Fruit fly (Drosophila melanogaster): ENCODE measurements around the gene Ir31a.
A peak's percentile ranks its signal among the peaks of the same experiment; 100 is the strongest.

The Ir31a gene

DNA sequence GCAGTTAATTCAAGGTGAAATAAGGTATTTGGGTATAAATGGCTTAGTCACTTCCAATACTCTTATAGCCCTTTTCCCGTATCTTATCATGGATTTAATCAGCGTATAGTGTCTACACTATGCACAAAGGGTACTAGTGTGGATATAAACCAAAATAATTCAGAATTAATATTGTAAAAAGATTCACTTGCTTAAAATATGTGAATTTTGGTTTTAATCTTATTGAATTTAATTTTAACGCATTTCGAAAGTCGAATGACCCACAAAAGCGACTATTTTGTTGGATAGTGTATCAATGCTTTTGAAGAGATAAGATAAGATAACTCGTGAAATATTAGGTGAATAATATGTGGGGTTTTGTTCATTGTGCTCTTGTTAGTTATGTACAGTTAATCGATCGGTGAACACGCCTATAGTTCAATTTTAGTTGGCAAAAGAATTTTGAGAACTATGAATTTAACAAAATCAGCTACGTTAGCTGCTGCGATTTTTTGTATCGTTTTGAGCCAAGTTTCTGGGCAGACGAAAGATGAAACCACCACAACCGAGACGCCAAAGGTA, 23.4 kb upstream of the Ir31a start, which contains the start of gene CG5096:
CG5096 (plus strand) TSS at position 374 of the 561 bp plus-strand sequence.
- TF ChIP-seq ttk (optimal IDR thresholded peaks at IDR 0.05) = no peak
- TF ChIP-seq h (optimal IDR thresholded peaks at IDR 0.05) = no peak
- no peak for TF ChIP-seq Myc (optimal IDR thresholded peaks at IDR 0.05)
- TF ChIP-seq Sin3A (optimal IDR thresholded peaks at IDR 0.05) = no peak
- no peak for TF ChIP-seq psq (optimal IDR thresholded peaks at IDR 0.05)
- no peak for TF ChIP-seq insv (optimal IDR thresholded peaks at IDR 0.05)

DNA sequence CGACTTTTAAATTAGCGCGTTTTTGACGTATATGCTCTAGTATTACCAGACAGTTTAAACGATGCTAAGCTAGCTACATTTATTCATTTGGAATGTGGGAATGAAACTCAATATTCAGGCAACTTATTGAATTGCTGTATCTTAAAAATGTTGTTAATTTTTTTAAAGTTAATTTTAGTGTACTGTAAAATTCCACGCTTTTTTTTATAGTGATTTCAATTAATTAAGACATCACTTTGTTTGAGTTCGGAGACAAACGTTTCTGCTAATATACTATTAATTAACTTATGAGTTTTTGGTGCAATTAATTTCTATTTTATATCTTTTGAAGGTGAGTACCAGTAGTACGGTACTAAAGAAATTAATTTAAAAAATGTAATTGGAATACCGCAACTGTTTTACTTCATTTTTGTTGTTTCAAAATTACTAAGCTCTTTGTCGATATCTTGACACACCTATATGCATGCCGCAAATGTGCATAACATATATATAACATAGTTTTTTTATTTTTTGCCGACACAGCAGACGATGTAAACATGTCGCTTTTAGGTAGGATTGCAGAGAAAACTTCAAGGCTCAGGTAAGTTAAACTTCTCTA, 19.1 kb upstream of the Ir31a start, which contains the start of the genes Cdk1 and mRpS7:
Cdk1 (minus strand) TSS at position 55 of the 598 bp plus-strand sequence.
mRpS7 (plus strand) TSS at position 455 of the 598 bp plus-strand sequence.
- no peak for TF ChIP-seq Sin3A (optimal IDR thresholded peaks at IDR 0.05)

DNA sequence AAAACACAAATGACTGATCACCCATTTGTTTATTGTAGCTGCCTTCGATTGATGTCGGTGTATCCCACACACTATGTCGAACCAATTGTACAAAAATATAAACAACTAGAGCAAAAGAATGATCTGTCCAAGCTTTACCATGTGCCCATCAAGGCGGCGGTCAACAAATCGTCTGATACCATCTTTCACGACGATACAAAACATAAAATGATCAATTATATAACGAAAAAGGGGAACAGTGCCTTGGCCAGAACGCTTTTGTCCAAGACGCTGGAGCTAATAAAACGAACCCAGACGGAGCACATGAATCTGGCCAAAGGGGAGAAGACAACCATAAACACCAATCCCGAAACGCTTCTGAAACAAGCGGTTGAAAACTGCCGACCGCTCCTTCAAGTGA, 18.5 kb upstream of the Ir31a start:
- no peak for TF ChIP-seq psq (optimal IDR thresholded peaks at IDR 0.05)
- TF ChIP-seq Sin3A (optimal IDR thresholded peaks at IDR 0.05) = no peak
- TF ChIP-seq Myc (optimal IDR thresholded peaks at IDR 0.05) = no peak
- no peak for TF ChIP-seq ttk (optimal IDR thresholded peaks at IDR 0.05)
- TF ChIP-seq insv (optimal IDR thresholded peaks at IDR 0.05) = no peak
- TF ChIP-seq h (optimal IDR thresholded peaks at IDR 0.05) = no peak

DNA sequence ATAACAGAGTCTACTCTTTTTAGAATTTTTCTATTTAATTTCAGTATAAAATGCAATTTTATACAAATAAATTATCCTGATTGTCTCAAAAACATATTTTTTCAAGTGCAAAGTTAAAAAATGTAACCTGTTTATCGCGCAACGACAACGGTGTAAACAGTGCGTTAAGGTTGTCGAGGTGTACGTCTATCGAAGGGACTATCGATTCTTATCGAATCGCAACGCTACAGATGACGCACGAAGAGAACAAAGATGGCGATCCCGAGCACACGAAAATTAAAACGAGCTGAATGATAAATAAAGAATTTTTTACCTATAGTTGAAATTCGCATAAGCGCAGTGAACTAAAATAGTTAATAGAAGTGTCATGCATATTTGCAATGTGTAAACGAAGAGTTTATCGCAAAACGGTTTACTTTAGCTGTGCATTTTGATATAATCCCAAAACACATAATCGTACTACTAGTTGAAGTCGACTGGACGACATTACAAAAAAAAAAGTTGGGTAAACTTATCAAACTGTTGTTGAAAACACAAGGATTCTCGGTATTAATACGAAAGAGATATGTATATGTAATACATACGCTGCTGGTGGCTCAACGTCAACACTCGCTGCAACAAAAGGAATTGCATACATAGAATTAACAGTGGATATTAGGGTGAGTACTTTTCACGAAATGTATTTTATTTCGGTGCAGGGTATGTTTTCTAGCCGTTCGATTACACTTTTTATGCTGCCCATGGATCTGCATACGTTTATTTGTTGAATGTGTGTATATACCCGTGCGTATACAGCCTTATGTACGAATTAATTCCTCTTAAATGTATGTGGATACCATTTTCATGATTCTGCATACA, 17.3 kb upstream of the Ir31a start, which contains the start of gene da:
da (plus strand) TSS at position 237 of the 858 bp plus-strand sequence.
- TF ChIP-seq h (optimal IDR thresholded peaks at IDR 0.05) = no peak
- TF ChIP-seq Sin3A (optimal IDR thresholded peaks at IDR 0.05) = no peak
- no peak for TF ChIP-seq Myc (optimal IDR thresholded peaks at IDR 0.05)
- no peak for TF ChIP-seq psq (optimal IDR thresholded peaks at IDR 0.05)
- no peak for TF ChIP-seq ttk (optimal IDR thresholded peaks at IDR 0.05)
- no peak for TF ChIP-seq insv (optimal IDR thresholded peaks at IDR 0.05)

DNA sequence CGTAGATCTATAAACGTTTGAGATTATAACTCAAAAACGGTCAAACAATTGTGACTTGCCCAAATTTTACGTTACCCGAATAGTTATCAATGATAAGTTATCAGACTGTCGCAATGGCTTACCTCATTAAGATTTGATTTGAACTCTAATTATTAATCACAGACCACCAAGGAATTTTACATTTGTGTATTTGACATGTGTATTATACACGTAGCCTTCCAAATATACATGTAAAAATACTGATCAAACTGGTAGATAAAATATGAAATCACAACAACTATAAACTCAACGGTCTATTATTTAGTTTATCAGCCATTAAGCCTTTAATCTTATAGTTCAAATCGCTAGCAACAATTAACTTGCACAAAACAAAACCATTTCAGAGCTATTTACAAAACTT, 11.9 kb upstream of the Ir31a start:
- TF ChIP-seq insv (optimal IDR thresholded peaks at IDR 0.05) (no peak), h (optimal IDR thresholded peaks at IDR 0.05) (no peak), Myc (optimal IDR thresholded peaks at IDR 0.05) (no peak), Sin3A (optimal IDR thresholded peaks at IDR 0.05) (no peak), psq (optimal IDR thresholded peaks at IDR 0.05) (no peak)

DNA sequence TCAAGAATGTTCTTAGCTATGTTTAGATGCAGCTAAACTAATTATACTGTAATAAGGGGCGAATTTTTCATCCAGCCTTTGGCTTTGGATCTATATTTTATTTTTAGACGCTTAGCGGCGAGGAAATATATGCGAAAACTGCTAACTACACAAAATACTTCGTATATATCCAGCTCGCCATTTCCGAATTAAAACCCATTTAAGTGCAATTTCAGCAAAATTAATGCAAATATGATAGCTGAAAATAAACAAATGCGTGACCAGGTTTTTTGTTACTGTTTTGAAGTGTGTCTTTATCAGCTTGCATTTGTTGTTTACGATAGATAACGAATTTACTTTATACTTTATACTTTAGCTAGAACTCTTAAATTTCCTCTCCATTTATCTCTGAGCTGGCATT, 10.3 kb upstream of the Ir31a start:
- no peak for TF ChIP-seq psq (optimal IDR thresholded peaks at IDR 0.05)
- TF ChIP-seq Sin3A (optimal IDR thresholded peaks at IDR 0.05) = no peak
- no peak for TF ChIP-seq insv (optimal IDR thresholded peaks at IDR 0.05)
- no peak for TF ChIP-seq Myc (optimal IDR thresholded peaks at IDR 0.05)
- no peak for TF ChIP-seq ttk (optimal IDR thresholded peaks at IDR 0.05)

DNA sequence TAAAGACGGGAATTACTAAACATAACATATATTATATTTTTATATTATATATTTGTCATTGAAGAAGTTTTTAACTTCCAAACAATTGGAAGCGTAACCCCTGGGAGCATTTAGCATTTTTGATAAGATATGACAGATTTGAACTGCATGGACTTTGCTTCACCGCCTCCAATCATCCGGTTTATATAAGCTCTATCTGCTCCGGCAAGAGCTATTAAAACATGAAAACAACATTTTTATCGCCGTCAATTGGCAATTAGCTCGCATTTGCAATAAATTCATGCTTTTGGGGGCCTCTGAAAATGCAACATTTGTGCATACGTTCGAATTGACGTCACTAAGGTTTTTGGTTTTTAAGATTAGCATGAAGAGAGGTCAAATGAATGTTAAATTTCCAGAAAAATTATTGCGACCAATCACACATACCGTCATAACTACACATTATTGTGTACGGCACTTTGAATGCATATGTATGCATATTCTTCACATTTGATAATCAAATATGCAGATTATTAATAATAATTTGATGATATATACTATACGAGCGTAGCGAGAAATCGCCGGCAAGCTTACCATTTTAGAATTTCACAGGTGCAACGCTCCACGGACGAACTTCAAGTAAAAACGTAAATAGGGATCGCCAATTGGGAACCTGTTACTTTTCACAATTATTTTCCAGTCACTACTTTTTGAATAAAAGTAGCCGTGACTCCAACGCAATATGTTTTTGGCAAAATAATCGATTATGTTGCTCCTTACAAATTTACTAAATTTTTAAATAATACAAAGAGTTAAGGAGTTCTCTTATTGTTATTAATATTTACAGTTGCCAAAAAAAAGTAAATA, 9.5 kb upstream of the Ir31a start, which contains the start of gene Mdh1:
Mdh1 (minus strand) TSS at position 691 of the 846 bp plus-strand sequence.
- TF ChIP-seq ttk (optimal IDR thresholded peaks at IDR 0.05) (no peak), Sin3A (optimal IDR thresholded peaks at IDR 0.05) (no peak), Myc (optimal IDR thresholded peaks at IDR 0.05) (no peak), psq (optimal IDR thresholded peaks at IDR 0.05) (peak; percentile 52), h (optimal IDR thresholded peaks at IDR 0.05) (no peak), insv (optimal IDR thresholded peaks at IDR 0.05) (no peak)

DNA sequence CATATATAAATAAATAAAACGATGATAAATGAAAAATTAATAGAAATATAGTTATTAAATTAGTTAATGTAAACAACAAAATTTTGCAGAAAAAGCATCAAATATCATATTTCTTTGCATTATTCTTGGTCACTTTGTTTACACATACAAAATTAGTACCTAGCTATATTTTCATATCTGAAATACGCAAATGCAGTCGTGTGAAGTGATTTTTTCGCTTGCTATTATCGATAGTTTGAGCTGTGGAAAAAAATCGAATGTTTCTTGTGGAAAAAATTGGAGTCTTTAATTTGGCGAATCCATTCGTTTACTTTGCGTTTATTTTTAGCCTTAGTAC, 8.9 kb upstream of the Ir31a start, which contains the start of gene Cnot4:
Cnot4 (plus strand) TSS at position 229 of the 337 bp plus-strand sequence.
- no peak for TF ChIP-seq ttk (optimal IDR thresholded peaks at IDR 0.05)
- peak; percentile 31 for TF ChIP-seq psq (optimal IDR thresholded peaks at IDR 0.05)
- no peak for TF ChIP-seq Myc (optimal IDR thresholded peaks at IDR 0.05)
- no peak for TF ChIP-seq insv (optimal IDR thresholded peaks at IDR 0.05)
- TF ChIP-seq Sin3A (optimal IDR thresholded peaks at IDR 0.05) = no peak
- TF ChIP-seq h (optimal IDR thresholded peaks at IDR 0.05) = no peak

DNA sequence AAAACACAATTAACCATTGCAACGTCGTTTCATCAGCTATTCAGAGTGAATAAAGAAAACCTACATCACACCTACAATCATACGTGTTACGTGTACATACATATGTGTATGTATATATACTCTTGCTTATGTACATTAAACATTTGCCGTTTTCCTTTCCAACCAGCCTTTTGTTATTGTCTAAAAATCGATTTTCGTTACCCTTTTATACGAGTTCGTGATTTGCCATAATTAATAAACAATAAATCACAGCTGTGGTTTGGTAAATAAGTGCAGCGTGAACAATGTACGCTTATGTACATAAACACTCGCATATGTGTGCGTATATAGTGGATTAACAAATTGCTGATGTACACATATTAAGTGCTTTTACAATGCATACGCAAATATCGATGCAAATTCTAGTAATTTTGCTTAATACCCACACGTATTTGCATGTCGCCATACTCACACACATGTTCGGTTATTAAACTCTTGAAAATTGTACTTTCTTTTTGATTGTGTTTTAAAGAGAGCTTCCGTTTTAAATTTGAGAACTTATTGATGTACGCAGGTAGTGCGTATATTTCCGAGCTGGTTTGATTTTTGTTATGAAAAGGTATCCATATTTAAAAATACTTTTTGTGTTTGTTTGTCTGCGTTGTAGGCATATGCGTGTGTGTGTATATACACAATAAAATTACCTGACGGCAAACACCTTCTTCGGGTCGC, 8.3 kb upstream of the Ir31a start:
- TF ChIP-seq psq (optimal IDR thresholded peaks at IDR 0.05) (no peak), Sin3A (optimal IDR thresholded peaks at IDR 0.05) (no peak), ttk (optimal IDR thresholded peaks at IDR 0.05) (no peak), insv (optimal IDR thresholded peaks at IDR 0.05) (no peak), h (optimal IDR thresholded peaks at IDR 0.05) (no peak), Myc (optimal IDR thresholded peaks at IDR 0.05) (no peak)

DNA sequence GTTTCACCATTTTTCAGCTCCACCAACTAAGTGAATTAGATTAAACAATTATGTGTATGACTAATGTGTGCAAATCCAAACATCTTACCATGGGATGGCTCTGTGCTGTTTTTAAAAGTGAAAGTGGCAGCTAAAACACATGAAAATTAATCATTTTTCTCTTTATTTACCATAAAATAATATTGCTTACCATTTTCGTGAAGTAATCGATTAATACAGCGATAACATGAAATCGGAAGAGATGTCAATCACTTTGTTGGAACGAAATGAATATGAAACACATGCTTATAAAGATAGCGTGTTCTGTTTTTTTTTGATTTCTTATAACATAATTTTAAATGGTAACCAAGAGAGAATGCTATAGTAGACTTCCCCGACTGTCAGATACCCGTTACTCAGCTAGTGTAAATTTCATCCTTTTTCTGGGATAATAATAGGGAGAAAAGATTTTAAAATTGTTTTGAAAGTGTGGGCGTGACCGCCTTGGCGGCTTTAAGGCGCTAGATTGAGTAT, 1.5 kb upstream of the Ir31a start:
- TF ChIP-seq psq (optimal IDR thresholded peaks at IDR 0.05) (no peak), Myc (optimal IDR thresholded peaks at IDR 0.05) (no peak), h (optimal IDR thresholded peaks at IDR 0.05) (no peak), Sin3A (optimal IDR thresholded peaks at IDR 0.05) (no peak), insv (optimal IDR thresholded peaks at IDR 0.05) (no peak), ttk (optimal IDR thresholded peaks at IDR 0.05) (no peak)

DNA sequence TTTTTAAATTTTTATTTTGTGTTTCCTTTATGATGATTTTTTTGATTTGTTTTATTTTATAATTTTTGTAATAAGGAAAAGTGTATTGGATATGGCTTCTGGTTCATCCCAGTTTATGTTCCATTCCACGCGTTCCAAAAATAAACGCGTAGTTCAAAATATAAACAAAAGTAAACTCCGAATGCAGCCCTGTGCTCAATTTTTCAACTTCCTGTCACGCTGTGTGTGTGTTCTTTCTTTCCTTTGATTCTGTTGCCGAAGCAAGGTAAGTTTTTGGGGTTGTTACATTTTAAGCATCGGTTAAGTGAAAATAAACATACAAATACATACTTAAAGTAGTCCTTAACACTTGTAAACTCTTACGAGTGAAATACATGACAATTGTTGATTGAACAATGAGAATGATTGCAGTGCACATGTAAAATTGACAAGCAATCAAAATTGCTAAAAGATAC, 2.8 kb downstream of the Ir31a start, which contains the start of the genes Ip259 and RpS27A:
Ip259 (plus strand) TSS at position 231 of the 455 bp plus-strand sequence.
RpS27A (plus strand) TSS at position 231 of the 455 bp plus-strand sequence.
- TF ChIP-seq Sin3A (optimal IDR thresholded peaks at IDR 0.05) = no peak
- TF ChIP-seq psq (optimal IDR thresholded peaks at IDR 0.05) = no peak
- TF ChIP-seq Myc (optimal IDR thresholded peaks at IDR 0.05) = no peak
- no peak for TF ChIP-seq h (optimal IDR thresholded peaks at IDR 0.05)
- no peak for TF ChIP-seq insv (optimal IDR thresholded peaks at IDR 0.05)
- TF ChIP-seq ttk (optimal IDR thresholded peaks at IDR 0.05) = no peak

Data from Kc167 (cell line).